Worm (Caenorhabditis elegans) whole organism, late embryonic: ENCODE data around the gene Y38E10A.34.
A peak's percentile ranks its signal among the peaks of the same experiment; 100 is the strongest.

Source experiments
- K02D7.2 ChIP-seq: sonication (generic microtip); optimal IDR thresholded peaks from 2 replicates; lab custom pipeline; 2017; ENCODE audit warnings: mild to moderate bottlenecking, missing genetic modification characterization, missing compliant biosample characterization
- T23F11.4 ChIP-seq: fragments of 200-800 bp; sonication (Bioruptor generic); optimal IDR thresholded peaks from 2 replicates; lab custom pipeline; 2018; ENCODE audit warnings: mild to moderate bottlenecking, missing genetic modification characterization, missing compliant biosample characterization
- ahr-1 ChIP-seq: sonication (generic microtip); optimal IDR thresholded peaks from 2 replicates; lab custom pipeline; 2016; ENCODE audit warnings: missing genetic modification characterization, missing compliant biosample characterization
- ama-1 ChIP-seq: fragments of 150-350 bp; optimal IDR thresholded peaks from 2 replicates; lab custom pipeline; 2014
- ceh-14 ChIP-seq: sonication (generic microtip); optimal IDR thresholded peaks from 2 replicates; lab custom pipeline; 2016; ENCODE audit warnings: missing genotype, missing genetic modification characterization, missing compliant biosample characterization
- ceh-18 ChIP-seq: sonication (generic microtip); optimal IDR thresholded peaks from 2 replicates; lab custom pipeline; 2016; ENCODE audit warnings: missing genetic modification characterization, missing compliant biosample characterization
- ceh-2 ChIP-seq: sonication (generic microtip); optimal IDR thresholded peaks from 2 replicates; lab custom pipeline; 2016; ENCODE audit warnings: missing genotype, missing genetic modification characterization, missing compliant biosample characterization
- ceh-24 ChIP-seq: sonication (generic microtip); optimal IDR thresholded peaks from 2 replicates; lab custom pipeline; 2016; ENCODE audit warnings: mild to moderate bottlenecking, missing genetic modification characterization, missing compliant biosample characterization
- ceh-31 ChIP-seq: sonication (generic microtip); optimal IDR thresholded peaks from 2 replicates; lab custom pipeline; 2016; ENCODE audit warnings: missing genetic modification characterization, missing compliant biosample characterization
- ceh-34 ChIP-seq: sonication (generic microtip); optimal IDR thresholded peaks from 2 replicates; lab custom pipeline; 2016; ENCODE audit warnings: mild to moderate bottlenecking, missing genetic modification characterization, missing compliant biosample characterization
- ceh-45 ChIP-seq: fragments of 200-800 bp; sonication (Bioruptor generic); IDR thresholded peaks from 2 replicates; pipeline ENCODE4 v1.3.6; 2022; ENCODE audit warnings: missing genetic modification reagents, missing genetic modification characterization, missing compliant biosample characterization
- ceh-9 ChIP-seq: sonication (generic microtip); optimal IDR thresholded peaks from 2 replicates; lab custom pipeline; 2016; ENCODE audit warnings: mild to moderate bottlenecking, missing genetic modification characterization, inconsistent platforms, missing compliant biosample characterization
- dve-1 ChIP-seq: sonication (generic microtip); optimal IDR thresholded peaks from 2 replicates; lab custom pipeline; 2017; ENCODE audit warnings: antibody characterized with exemption, mild to moderate bottlenecking, missing genetic modification characterization, missing compliant biosample characterization
- elt-2 ChIP-seq: sonication (generic microtip); optimal IDR thresholded peaks from 2 replicates; lab custom pipeline; 2016; ENCODE audit warnings: missing genetic modification reagents, missing genetic modification characterization, missing compliant biosample characterization
- elt-4 ChIP-seq: sonication (generic microtip); optimal IDR thresholded peaks from 2 replicates; lab custom pipeline; 2016; ENCODE audit warnings: missing genetic modification characterization, missing compliant biosample characterization
- ets-4 ChIP-seq: sonication (generic microtip); optimal IDR thresholded peaks from 2 replicates; lab custom pipeline; 2016; ENCODE audit warnings: missing genetic modification characterization, missing compliant biosample characterization
- eyg-1 ChIP-seq: sonication (generic microtip); optimal IDR thresholded peaks from 2 replicates; lab custom pipeline; 2016; ENCODE audit warnings: missing genotype, missing genetic modification characterization, missing compliant biosample characterization
- gmeb-2 ChIP-seq: sonication (generic microtip); optimal IDR thresholded peaks from 2 replicates; lab custom pipeline; 2016; ENCODE audit warnings: missing genetic modification characterization, inconsistent platforms, missing compliant biosample characterization
- hlh-13 ChIP-seq: fragments of 200-800 bp; sonication (Bioruptor generic); optimal IDR thresholded peaks from 2 replicates; lab custom pipeline; 2018; ENCODE audit warnings: mild to moderate bottlenecking, missing genetic modification characterization, missing compliant biosample characterization
- hlh-15 ChIP-seq: sonication (generic microtip); optimal IDR thresholded peaks from 2 replicates; lab custom pipeline; 2016; ENCODE audit warnings: missing genetic modification characterization, missing compliant biosample characterization
- hlh-6 ChIP-seq: sonication (generic microtip); optimal IDR thresholded peaks from 2 replicates; lab custom pipeline; 2016; ENCODE audit warnings: missing genotype, missing genetic modification characterization, missing compliant biosample characterization
- lim-6 ChIP-seq: sonication (generic microtip); optimal IDR thresholded peaks from 2 replicates; lab custom pipeline; 2016; ENCODE audit warnings: missing genetic modification characterization, missing compliant biosample characterization
- lin-11 ChIP-seq: fragments of 200-800 bp; sonication (Bioruptor generic); optimal IDR thresholded peaks from 2 replicates; lab custom pipeline; 2018; ENCODE audit warnings: mild to moderate bottlenecking, missing genetic modification characterization, missing compliant biosample characterization
- mec-3 ChIP-seq: sonication (generic microtip); optimal IDR thresholded peaks from 2 replicates; lab custom pipeline; 2016; ENCODE audit warnings: borderline replicate concordance, missing genetic modification characterization, missing compliant biosample characterization
- nhr-232 ChIP-seq: sonication (generic microtip); optimal IDR thresholded peaks from 2 replicates; lab custom pipeline; 2016; ENCODE audit warnings: missing genetic modification characterization, missing compliant biosample characterization
- npax-4 ChIP-seq: sonication (generic microtip); optimal IDR thresholded peaks from 2 replicates; lab custom pipeline; 2016; ENCODE audit warnings: missing genetic modification characterization, missing compliant biosample characterization
- pat-9 ChIP-seq: fragments of 200-800 bp; sonication (Bioruptor generic); optimal IDR thresholded peaks from 2 replicates; lab custom pipeline; 2018; ENCODE audit warnings: mild to moderate bottlenecking, missing genetic modification characterization, moderate library complexity, missing compliant biosample characterization
- pha-2 ChIP-seq: sonication (generic microtip); optimal IDR thresholded peaks from 2 replicates; lab custom pipeline; 2017; ENCODE audit warnings: mild to moderate bottlenecking, missing genetic modification characterization, missing compliant biosample characterization
- pqm-1 ChIP-seq: sonication (generic microtip); optimal IDR thresholded peaks from 2 replicates; lab custom pipeline; 2016; ENCODE audit warnings: missing genetic modification characterization, missing compliant biosample characterization
- ref-2 ChIP-seq: sonication (generic microtip); optimal IDR thresholded peaks from 2 replicates; lab custom pipeline; 2016; ENCODE audit warnings: missing genetic modification characterization, missing compliant biosample characterization
- sdc-2 ChIP-seq: sonication (generic microtip); optimal IDR thresholded peaks from 2 replicates; lab custom pipeline; 2016; ENCODE audit warnings: missing genotype, missing genetic modification characterization, missing compliant biosample characterization
- sox-2 ChIP-seq: fragments of 200-800 bp; sonication (Bioruptor generic); IDR thresholded peaks from 2 replicates; pipeline ENCODE4 v1.3.6; 2022; ENCODE audit warnings: missing genetic modification reagents, missing genetic modification characterization, missing compliant biosample characterization
- sox-4 ChIP-seq: sonication (generic microtip); optimal IDR thresholded peaks from 2 replicates; lab custom pipeline; 2017; ENCODE audit warnings: mild to moderate bottlenecking, missing genetic modification characterization, inconsistent platforms, missing compliant biosample characterization
- tbx-2 ChIP-seq: sonication (generic microtip); optimal IDR thresholded peaks from 2 replicates; lab custom pipeline; 2016; ENCODE audit warnings: missing genetic modification characterization, missing compliant biosample characterization
- tbx-7 ChIP-seq: sonication (generic microtip); optimal IDR thresholded peaks from 2 replicates; lab custom pipeline; 2016; ENCODE audit warnings: missing genotype, missing genetic modification characterization, missing compliant biosample characterization
- unc-55 ChIP-seq: sonication (generic microtip); optimal IDR thresholded peaks from 2 replicates; lab custom pipeline; 2017; ENCODE audit warnings: missing biosample characterization, missing genetic modification reagents, missing genetic modification characterization
- zip-5 ChIP-seq: sonication (generic microtip); optimal IDR thresholded peaks from 2 replicates; lab custom pipeline; 2016; ENCODE audit warnings: missing genetic modification characterization, missing compliant biosample characterization

Y38E10A.34 gene

DNA sequence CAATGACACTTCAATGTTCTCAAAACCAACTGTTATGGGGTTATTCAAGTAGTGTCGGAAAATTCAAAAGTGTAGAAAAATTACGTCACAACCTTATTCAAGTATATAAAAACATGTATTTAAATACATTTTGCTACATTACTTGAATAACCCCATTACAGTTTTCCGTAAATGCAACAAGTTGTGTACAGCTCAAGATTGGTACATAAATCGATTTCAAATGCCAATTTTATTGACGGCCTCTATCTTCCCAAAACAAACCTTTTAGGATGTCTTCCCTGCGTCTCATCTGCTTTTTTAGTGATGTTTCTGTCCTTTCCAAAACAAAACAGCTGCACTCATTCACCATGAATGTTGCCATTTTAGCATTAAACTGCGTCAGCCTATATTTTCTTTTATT is 1.6 kb upstream of the Y38E10A.34 start, which contains the start of gene Y38E10A.28:
TSS of gene Y38E10A.28 (plus strand) at position 301 of the 400 bp plus-strand sequence.
- TF ChIP-seq ref-2 (no peak), lin-11 (tag; lab: Kevin White, UChicago) (no peak), ceh-18 (tag; lab: Kevin White, UChicago) (no peak), K02D7.2 (tag; lab: Kevin White, UChicago) (no peak), elt-2 (tag; lab: Kevin White, UChicago) (no peak), pha-2 (tag; lab: Kevin White, UChicago) (no peak), hlh-6 (tag; lab: Kevin White, UChicago) (no peak), sox-4 (tag; lab: Kevin White, UChicago) (no peak), gmeb-2 (tag; lab: Kevin White, UChicago) (no peak), sox-2 (no peak), ceh-31 (no peak), ceh-24 (no peak), ceh-14 (no peak), tbx-7 (no peak), ceh-9 (tag; lab: Kevin White, UChicago) (no peak), hlh-13 (GFP tag; lab: Kevin White, UChicago) (no peak)

ce11 chrII:12634749-12635318 is 3.8 kb downstream of the Y38E10A.34 start, which contains the start of gene Y38E10A.17:
Gene Y38E10A.17, minus strand, starts transcription at chrII:12634799.
- TF ChIP-seq hlh-15 (tag; lab: Kevin White, UChicago) (no peak), tbx-7 (no peak), elt-2 (tag; lab: Kevin White, UChicago) (no peak), pqm-1 (tag; lab: Kevin White, UChicago) (no peak), pat-9 (tag; lab: Kevin White, UChicago) (no peak), lim-6 (tag; lab: Kevin White, UChicago) (no peak), ceh-45 (GFP tag; lab: Robert Waterston, UW) (no peak), eyg-1 (no peak), T23F11.4 (GFP tag; lab: Kevin White, UChicago) (no peak), sdc-2 (tag; lab: Kevin White, UChicago) (no peak), ceh-34 (tag; lab: Kevin White, UChicago) (no peak), mec-3 (tag; lab: Kevin White, UChicago) (no peak), ceh-14 (no peak)

DNA sequence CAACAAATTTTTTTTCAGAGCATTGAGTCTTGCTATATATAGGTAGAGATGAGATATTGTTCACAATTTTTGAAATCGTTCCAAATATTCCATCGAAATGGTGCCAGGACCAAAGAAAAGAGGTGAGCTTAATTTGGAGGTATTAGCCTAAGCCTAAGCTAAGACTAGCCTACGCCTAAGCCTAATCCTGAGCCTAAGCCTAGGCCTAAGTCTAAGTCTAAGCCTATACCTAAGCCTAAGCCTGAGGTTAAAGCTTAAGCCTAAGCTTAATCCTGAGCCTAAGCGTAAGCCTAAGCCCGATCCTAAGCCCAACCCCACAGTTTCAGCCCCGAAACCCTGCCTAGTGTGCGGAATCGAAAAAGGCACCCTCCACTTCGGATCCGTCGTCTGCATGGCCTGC is 5.6 kb downstream of the Y38E10A.34 start, which contains the start of gene nhr-234:
TSS of gene nhr-234 (plus strand) at position 77 of the 400 bp plus-strand sequence.
- TF ChIP-seq dve-1 (tag; lab: Kevin White, UChicago): peak; percentile 68
- no peak for TF ChIP-seq zip-5
- TF ChIP-seq unc-55: no peak

DNA sequence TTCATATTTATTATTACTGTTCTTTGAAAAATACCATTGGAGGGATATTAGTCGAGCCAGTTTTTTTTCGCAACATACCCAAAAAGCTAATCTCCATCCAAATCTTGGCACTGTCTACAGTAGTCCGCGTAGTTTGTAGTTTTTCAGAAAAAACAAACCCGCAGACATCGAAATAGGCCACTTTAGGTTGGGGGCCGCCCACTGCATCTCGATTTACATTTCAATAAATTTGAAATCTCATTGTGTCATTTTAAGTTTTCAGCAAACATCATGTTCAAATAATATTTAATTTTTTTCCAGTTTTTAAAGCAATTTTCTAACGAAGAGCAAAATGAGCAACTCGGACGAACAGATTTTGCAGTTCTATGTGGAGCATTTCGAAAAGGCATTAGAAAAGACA is 9.4 kb downstream of the Y38E10A.34 start, which contains the start of gene nhr-235:
TSS of gene nhr-235 (plus strand) at position 301 of the 400 bp plus-strand sequence.
- TF ChIP-seq ets-4 (no peak), tbx-2 (tag; lab: Kevin White, UChicago) (no peak), sdc-2 (tag; lab: Kevin White, UChicago) (no peak), elt-4 (tag; lab: Kevin White, UChicago) (no peak), tbx-7 (no peak), ceh-2 (tag; lab: Kevin White, UChicago) (no peak), ceh-45 (GFP tag; lab: Robert Waterston, UW) (no peak), ceh-34 (tag; lab: Kevin White, UChicago) (no peak), nhr-232 (tag; lab: Kevin White, UChicago) (no peak), elt-2 (tag; lab: Kevin White, UChicago) (no peak), pqm-1 (tag; lab: Kevin White, UChicago) (no peak), ahr-1 (no peak), npax-4 (tag; lab: Kevin White, UChicago) (no peak), ama-1 (lab: Kevin White, UChicago) (no peak), hlh-6 (tag; lab: Kevin White, UChicago) (no peak)
- TF ChIP-seq, all 69 proteins: peak for 0
